Worm (Caenorhabditis elegans) whole organism, L1 larva: ENCODE measurements around the gene T19D12.4.
A peak's percentile ranks its signal among the peaks of the same experiment; 100 is the strongest.

Source experiments
- C04F5.9 ChIP-seq: sonication (generic microtip); optimal IDR thresholded peaks from 2 replicates; lab custom pipeline; 2016; ENCODE audit warnings: missing genetic modification characterization, missing compliant biosample characterization
- F16B12.6 ChIP-seq: fragments of 150-350 bp; optimal IDR thresholded peaks from 2 replicates; lab custom pipeline; 2014; ENCODE audit warnings: missing biosample characterization, missing genetic modification characterization
- Y116A8C.19 ChIP-seq: sonication (generic microtip); optimal IDR thresholded peaks from 2 replicates; lab custom pipeline; 2016; ENCODE audit warnings: missing compliant biosample characterization, missing genetic modification characterization, borderline replicate concordance
- alr-1 ChIP-seq: fragments of 200-800 bp; sonication (Bioruptor generic); optimal IDR thresholded peaks from 2 replicates; lab custom pipeline; 2018; ENCODE audit warnings: borderline replicate concordance, mild to moderate bottlenecking, missing genetic modification characterization, missing compliant biosample characterization
- aly-2 ChIP-seq: fragments of 150-350 bp; optimal IDR thresholded peaks from 2 replicates; lab custom pipeline; 2014; ENCODE audit warnings: missing biosample characterization, missing genetic modification characterization
- blmp-1 ChIP-seq: fragments of 150-350 bp; optimal IDR thresholded peaks from 2 replicates; lab custom pipeline; 2014; ENCODE audit warnings: missing biosample characterization, missing genetic modification characterization
- ceh-8 ChIP-seq: fragments of 200-800 bp; sonication (Bioruptor generic); optimal IDR thresholded peaks from 2 replicates; lab custom pipeline; 2018; ENCODE audit warnings: mild to moderate bottlenecking, missing genetic modification characterization, moderate library complexity, missing compliant biosample characterization
- ceh-82 ChIP-seq, 3 experiments: fragments of 150-350 bp in 1 of 3; sonication (generic microtip) in 2 of 3; optimal IDR thresholded peaks; 2 replicates each; lab custom pipeline; 2014 to 2017; ENCODE audit warnings: missing biosample characterization in 3 of 3, missing genetic modification characterization in 3 of 3
- ceh-88 ChIP-seq: fragments of 200-800 bp; sonication (Bioruptor generic); IDR thresholded peaks from 2 replicates; pipeline ENCODE4 v1.3.6; 2022; ENCODE audit warnings: missing genetic modification characterization, missing compliant biosample characterization
- ces-1 ChIP-seq: fragments of 150-350 bp; optimal IDR thresholded peaks from 2 replicates; lab custom pipeline; 2014; ENCODE audit warnings: missing biosample characterization, missing genetic modification reagents, missing genetic modification characterization
- efl-3 ChIP-seq: fragments of 200-800 bp; sonication (Bioruptor generic); optimal IDR thresholded peaks from 2 replicates; lab custom pipeline; 2018; ENCODE audit warnings: mild to moderate bottlenecking, missing genetic modification characterization, missing compliant biosample characterization
- egl-27 ChIP-seq, 2 experiments: fragments of 150-350 bp in 1 of 2; sonication (generic microtip); optimal IDR thresholded peaks; 3 replicates each; lab custom pipeline; 2017 to 2018; ENCODE audit warnings: missing biosample characterization in 2 of 2, missing genetic modification characterization in 2 of 2, missing genetic modification reagents in 2 of 2
- elt-2 ChIP-seq: sonication (generic microtip); optimal IDR thresholded peaks from 2 replicates; lab custom pipeline; 2016; ENCODE audit warnings: missing genetic modification characterization, mild to moderate bottlenecking, inconsistent platforms, missing compliant biosample characterization, missing genetic modification reagents
- fkh-8 ChIP-seq: sonication (generic microtip); optimal IDR thresholded peaks from 2 replicates; lab custom pipeline; 2016; ENCODE audit warnings: mild to moderate bottlenecking, missing genetic modification characterization, missing compliant biosample characterization
- fos-1 ChIP-seq: fragments of 150-350 bp; optimal IDR thresholded peaks from 2 replicates; lab custom pipeline; 2014; ENCODE audit warnings: missing biosample characterization, missing genetic modification characterization
- grh-1 ChIP-seq: fragments of 200-800 bp; sonication (Bioruptor generic); IDR thresholded peaks from 2 replicates; pipeline ENCODE4 v1.3.6; 2022; ENCODE audit warnings: missing genetic modification reagents, missing genetic modification characterization, missing compliant biosample characterization
- hlh-17 ChIP-seq: fragments of 200-800 bp; sonication (Bioruptor generic); optimal IDR thresholded peaks from 2 replicates; lab custom pipeline; 2018; ENCODE audit warnings: missing genetic modification characterization, mild to moderate bottlenecking, missing compliant biosample characterization, moderate library complexity, borderline replicate concordance
- hlh-4 ChIP-seq: sonication (generic microtip); optimal IDR thresholded peaks from 2 replicates; lab custom pipeline; 2016; ENCODE audit warnings: mild to moderate bottlenecking, missing genetic modification characterization, missing compliant biosample characterization
- jun-1 ChIP-seq: fragments of 150-350 bp; optimal IDR thresholded peaks from 2 replicates; lab custom pipeline; 2014; ENCODE audit warnings: missing biosample characterization, missing genetic modification reagents, missing genetic modification characterization
- lin-14 ChIP-seq: fragments of 200-800 bp; sonication (Bioruptor generic); optimal IDR thresholded peaks from 2 replicates; lab custom pipeline; 2018; ENCODE audit warnings: mild to moderate bottlenecking, missing genetic modification characterization, moderate library complexity, missing compliant biosample characterization
- lin-15B ChIP-seq: fragments of 150-350 bp; sonication (generic microtip); optimal IDR thresholded peaks from 3 replicates; lab custom pipeline; 2014; ENCODE audit warnings: missing biosample characterization, missing genetic modification characterization
- lin-35 ChIP-seq, 2 experiments: fragments of 150-350 bp; optimal IDR thresholded peaks; 2 replicates each; lab custom pipeline; 2014; ENCODE audit warnings: missing biosample characterization in 2 of 2, missing genetic modification characterization in 2 of 2, missing genetic modification reagents in 2 of 2
- mep-1 ChIP-seq: fragments of 150-350 bp; optimal IDR thresholded peaks from 2 replicates; lab custom pipeline; 2014; ENCODE audit warnings: missing biosample characterization, missing genetic modification characterization
- nhr-237 ChIP-seq: fragments of 150-350 bp; optimal IDR thresholded peaks from 2 replicates; lab custom pipeline; 2014; ENCODE audit warnings: missing biosample characterization, missing genetic modification characterization
- nhr-28 ChIP-seq: fragments of 150-350 bp; optimal IDR thresholded peaks from 2 replicates; lab custom pipeline; 2014; ENCODE audit warnings: missing biosample characterization, missing genetic modification characterization
- nhr-47 ChIP-seq: sonication (generic microtip); optimal IDR thresholded peaks from 2 replicates; lab custom pipeline; 2016; ENCODE audit warnings: mild to moderate bottlenecking, missing genetic modification characterization, moderate library complexity, missing compliant biosample characterization
- nhr-76 ChIP-seq: sonication (generic microtip); optimal IDR thresholded peaks from 2 replicates; lab custom pipeline; 2017; ENCODE audit warnings: missing biosample characterization, missing genetic modification characterization
- nhr-77 ChIP-seq: fragments of 150-350 bp; optimal IDR thresholded peaks from 2 replicates; lab custom pipeline; 2014; ENCODE audit warnings: missing biosample characterization, missing genetic modification characterization
- nhr-84 ChIP-seq: sonication (generic microtip); optimal IDR thresholded peaks from 2 replicates; lab custom pipeline; 2017; ENCODE audit warnings: missing biosample characterization, missing genetic modification characterization
- nhr-90 ChIP-seq: sonication (generic microtip); optimal IDR thresholded peaks from 2 replicates; lab custom pipeline; 2016; ENCODE audit warnings: mild to moderate bottlenecking, missing genetic modification characterization, missing compliant biosample characterization; ENCODE audit not compliant: poor library complexity
- skn-1 ChIP-seq: fragments of 150-350 bp; optimal IDR thresholded peaks from 2 replicates; lab custom pipeline; 2014; ENCODE audit warnings: missing biosample characterization, missing genetic modification characterization
- sup-37 ChIP-seq: fragments of 200-800 bp; sonication (Bioruptor generic); optimal IDR thresholded peaks from 2 replicates; lab custom pipeline; 2018; ENCODE audit warnings: mild to moderate bottlenecking, missing genetic modification characterization, missing compliant biosample characterization
- swsn-7 ChIP-seq: sonication (generic microtip); optimal IDR thresholded peaks from 2 replicates; lab custom pipeline; 2016; ENCODE audit warnings: missing genetic modification characterization, missing compliant biosample characterization
- tbx-2 ChIP-seq: sonication (generic microtip); optimal IDR thresholded peaks from 2 replicates; lab custom pipeline; 2016; ENCODE audit warnings: missing genetic modification characterization, missing compliant biosample characterization
- tlp-1 ChIP-seq: fragments of 150-350 bp; optimal IDR thresholded peaks from 2 replicates; lab custom pipeline; 2014; ENCODE audit warnings: missing biosample characterization, missing genetic modification characterization
- unc-130 ChIP-seq: fragments of 150-350 bp; optimal IDR thresholded peaks from 2 replicates; lab custom pipeline; 2017; ENCODE audit warnings: missing biosample characterization, missing genetic modification characterization, inconsistent platforms
- unc-30 ChIP-seq: sonication (generic microtip); optimal IDR thresholded peaks from 2 replicates; lab custom pipeline; 2017; ENCODE audit warnings: missing biosample characterization, missing genetic modification characterization
- unc-62 ChIP-seq: fragments of 150-350 bp; optimal IDR thresholded peaks from 2 replicates; lab custom pipeline; 2014; ENCODE audit warnings: missing biosample characterization, missing genetic modification reagents, missing genetic modification characterization
- unc-86 ChIP-seq: sonication (generic microtip); optimal IDR thresholded peaks from 2 replicates; lab custom pipeline; 2016; ENCODE audit warnings: missing genetic modification characterization, missing compliant biosample characterization
- unc-98 ChIP-seq: fragments of 200-800 bp; sonication (Bioruptor generic); IDR thresholded peaks from 2 replicates; pipeline ENCODE4 v1.3.6; 2022; ENCODE audit warnings: missing genetic modification characterization, missing compliant biosample characterization
- zag-1 ChIP-seq: fragments of 150-350 bp; optimal IDR thresholded peaks from 2 replicates; lab custom pipeline; 2014; ENCODE audit warnings: missing biosample characterization, missing genetic modification characterization
- zip-4 ChIP-seq: fragments of 200-800 bp; sonication (Bioruptor generic); optimal IDR thresholded peaks from 2 replicates; lab custom pipeline; 2018; ENCODE audit warnings: mild to moderate bottlenecking, missing genetic modification characterization, moderate library complexity, missing compliant biosample characterization
- ztf-4 ChIP-seq: fragments of 150-350 bp; optimal IDR thresholded peaks from 2 replicates; lab custom pipeline; 2014; ENCODE audit warnings: missing biosample characterization, missing genetic modification characterization

T19D12.4 gene

DNA sequence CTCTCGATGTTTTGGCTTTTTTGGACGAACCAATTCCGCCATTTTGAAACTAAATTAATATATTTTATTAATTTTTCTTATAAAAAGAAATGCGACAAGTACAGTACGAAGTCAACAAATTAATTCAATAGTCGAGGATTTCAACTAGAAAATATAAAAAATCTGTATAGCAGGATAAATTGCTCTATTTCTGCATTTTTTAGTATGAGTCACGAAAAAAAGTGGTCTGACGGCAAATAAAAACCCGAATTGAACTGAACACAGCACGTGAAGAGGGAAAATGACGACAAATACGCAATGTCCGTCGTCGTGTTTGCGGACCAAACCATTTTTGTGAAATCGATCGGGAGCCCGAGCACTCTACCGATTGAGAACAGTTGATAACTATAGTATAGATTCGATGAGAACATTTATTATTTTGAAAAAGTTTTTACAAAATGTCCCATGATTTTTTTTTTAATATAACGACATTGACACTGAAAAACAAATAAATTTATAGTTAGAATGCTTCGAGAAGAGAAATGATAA lies 21.5 kb upstream of the T19D12.4 start, which contains the start of gene epg-5 (continued):
- no peak for TF ChIP-seq Y116A8C.19 (tag; lab: Kevin White, UChicago)
- TF ChIP-seq ceh-82 (tag; optimal IDR thresholded peaks at IDR 0.05; lab: Kevin White, UChicago), result peak in 1 of 3 experiments; percentile 14
- TF ChIP-seq zip-4 (GFP tag; lab: Kevin White, UChicago), result no peak
- TF ChIP-seq fos-1 (tag; lab: Kevin White, UChicago), result no peak
- TF ChIP-seq egl-27 (tag; optimal IDR thresholded peaks at IDR 0.05; lab: Kevin White, UChicago), result no peak
- TF ChIP-seq alr-1 (tag; lab: Kevin White, UChicago), result no peak
- TF ChIP-seq unc-62 (GFP tag; lab: Kevin White, UChicago), result no peak
- TF ChIP-seq elt-2, result peak; percentile 11
- TF ChIP-seq sup-37 (GFP tag; lab: Kevin White, UChicago), result no peak
- TF ChIP-seq skn-1, result no peak
- TF ChIP-seq jun-1 (tag; lab: Kevin White, UChicago), result no peak
- peak; percentile 41 for TF ChIP-seq blmp-1
- TF ChIP-seq hlh-4 (tag; lab: Kevin White, UChicago), result no peak
- TF ChIP-seq mep-1 (tag; lab: Kevin White, UChicago), result peak; percentile 65
- no peak for TF ChIP-seq ceh-8 (GFP tag; lab: Kevin White, UChicago)
- TF ChIP-seq hlh-17 (GFP tag; lab: Kevin White, UChicago), result no peak
- TF ChIP-seq fkh-8 (tag; lab: Kevin White, UChicago), result no peak
- TF ChIP-seq swsn-7 (tag; lab: Kevin White, UChicago), result no peak
- TF ChIP-seq tlp-1 (tag; lab: Kevin White, UChicago), result no peak
- TF ChIP-seq ces-1 (GFP tag; lab: Kevin White, UChicago), result no peak
- TF ChIP-seq efl-3 (GFP tag; lab: Kevin White, UChicago), result no peak
- no peak for TF ChIP-seq unc-98 (GFP tag; lab: Robert Waterston, UW)
- peak; percentile 89 for TF ChIP-seq F16B12.6 (tag; lab: Kevin White, UChicago)
- TF ChIP-seq nhr-28 (tag; lab: Kevin White, UChicago), result no peak
- no peak for TF ChIP-seq nhr-90 (tag; lab: Kevin White, UChicago)
- TF ChIP-seq C04F5.9 (tag; lab: Kevin White, UChicago), result no peak
- no peak for TF ChIP-seq nhr-77 (tag; lab: Kevin White, UChicago)
- no peak for TF ChIP-seq zag-1
- TF ChIP-seq lin-35 (GFP tag; optimal IDR thresholded peaks at IDR 0.05; lab: Kevin White, UChicago), result peak; percentile 57 to 60
- no peak for TF ChIP-seq ceh-88 (GFP tag; lab: Robert Waterston, UW)
- TF ChIP-seq unc-30 (tag; lab: Kevin White, UChicago), result no peak
- TF ChIP-seq ztf-4 (tag; lab: Kevin White, UChicago), result no peak
- TF ChIP-seq unc-130 (tag; lab: Kevin White, UChicago), result no peak
- TF ChIP-seq lin-15B (tag; lab: Kevin White, UChicago), result no peak
- no peak for TF ChIP-seq aly-2 (tag; lab: Kevin White, UChicago)
- no peak for TF ChIP-seq nhr-84 (tag; lab: Kevin White, UChicago)
- TF ChIP-seq nhr-47 (tag; lab: Kevin White, UChicago), result peak; percentile 8
- TF ChIP-seq unc-86 (tag; lab: Kevin White, UChicago), result no peak
- TF ChIP-seq tbx-2 (tag; lab: Kevin White, UChicago), result peak; percentile 8
- TF ChIP-seq lin-14 (GFP tag; lab: Kevin White, UChicago), result peak; percentile 60
- no peak for TF ChIP-seq nhr-76 (tag; lab: Kevin White, UChicago)
- TF ChIP-seq grh-1 (GFP tag; lab: Robert Waterston, UW), result no peak
- TF ChIP-seq nhr-237 (tag; lab: Kevin White, UChicago), result no peak
